Fruit fly (Drosophila melanogaster) whole organism, wandering third instar larva: ENCODE measurements around the gene Fancm.

Experiments used
- Abd-B ChIP-seq: fragments of >200 bp; optimal IDR thresholded peaks from 2 replicates; lab custom pipeline; 2017; ENCODE audit warnings: missing biosample characterization, missing genetic modification characterization
- Hnf4 ChIP-seq: fragments of 200-800 bp; sonication (Bioruptor generic); optimal IDR thresholded peaks from 2 replicates; lab custom pipeline; 2016; ENCODE audit warnings: missing biosample characterization, mild to moderate bottlenecking, missing genetic modification characterization
- Hr78 ChIP-seq: fragments of >200 bp; optimal IDR thresholded peaks from 2 replicates; lab custom pipeline; 2017; ENCODE audit warnings: missing biosample characterization, missing genetic modification characterization
- Hr83 ChIP-seq: fragments of 200-300 bp; sonication (Bioruptor generic); optimal IDR thresholded peaks from 2 replicates; lab custom pipeline; 2016; ENCODE audit warnings: missing biosample characterization, mild to moderate bottlenecking, missing genetic modification characterization, moderate library complexity; ENCODE audit not compliant: poor library complexity, severe bottlenecking
- N ChIP-seq: fragments of >200 bp; optimal IDR thresholded peaks from 2 replicates; lab custom pipeline; 2018; ENCODE audit warnings: missing biosample characterization, missing external identifiers, missing genetic modification characterization
- OdsH ChIP-seq: fragments of 200-800 bp; sonication (Bioruptor generic); optimal IDR thresholded peaks from 2 replicates; lab custom pipeline; 2016; ENCODE audit warnings: missing biosample characterization, mild to moderate bottlenecking, missing genetic modification characterization
- Sp1 ChIP-seq: fragments of 200-800 bp; sonication (Bioruptor generic); optimal IDR thresholded peaks from 3 replicates; lab custom pipeline; 2019; ENCODE audit warnings: missing biosample characterization, mild to moderate bottlenecking, missing genetic modification characterization, moderate library complexity
- Vsx2 ChIP-seq: fragments of 200-300, 225-300 bp; sonication (Bioruptor generic); optimal IDR thresholded peaks from 2 replicates; lab custom pipeline; 2018; ENCODE audit warnings: missing biosample characterization, missing genetic modification characterization; ENCODE audit not compliant: partially characterized antibody
- br ChIP-seq: fragments of 200-800 bp; sonication (Bioruptor generic); optimal IDR thresholded peaks from 2 replicates; lab custom pipeline; 2016; ENCODE audit warnings: missing biosample characterization, missing genetic modification characterization
- dl ChIP-seq, 2 experiments: fragments of 175-275, 200-275 bp in 1 of 2; fragments of 200-275 bp in 1 of 2; sonication (Bioruptor generic); optimal IDR thresholded peaks; lab custom pipeline; 2018; ENCODE audit warnings: mild to moderate bottlenecking in 2 of 2, missing biosample characterization in 2 of 2, missing genetic modification characterization in 2 of 2, moderate library complexity in 2 of 2; ENCODE audit not compliant: partially characterized antibody in 2 of 2, insufficient read depth in 1 of 2
- fru ChIP-seq: fragments of 200-800 bp; sonication (Bioruptor generic); optimal IDR thresholded peaks from 3 replicates; lab custom pipeline; 2016; ENCODE audit warnings: missing biosample characterization, mild to moderate bottlenecking, missing genetic modification characterization
- lola ChIP-seq: fragments of >200 bp; optimal IDR thresholded peaks from 2 replicates; lab custom pipeline; 2017; ENCODE audit warnings: missing biosample characterization, missing genetic modification characterization
- psq ChIP-seq: fragments of 200-800 bp; sonication (Bioruptor generic); optimal IDR thresholded peaks from 3 replicates; lab custom pipeline; 2017; ENCODE audit warnings: missing biosample characterization, mild to moderate bottlenecking, missing genetic modification characterization, moderate library complexity
- tai ChIP-seq: sonication (Bioruptor generic); optimal IDR thresholded peaks from 2 replicates; lab custom pipeline; 2016; ENCODE audit warnings: missing biosample characterization, missing genetic modification characterization

dm6 chr3R:21440102-21440501 is 42.0 kb upstream of the Fancm start:
- no peak for TF ChIP-seq br (GFP tag; lab: Kevin White, UChicago)
- TF ChIP-seq Hr83 (GFP tag; lab: Kevin White, UChicago), result no peak
- TF ChIP-seq fru (GFP tag; lab: Kevin White, UChicago), result no peak
- no peak for TF ChIP-seq Abd-B (GFP tag; lab: Kevin White, UChicago)
- TF ChIP-seq Vsx2 (GFP tag; lab: Kevin White, UChicago), result no peak
- TF ChIP-seq lola (GFP tag; lab: Kevin White, UChicago), result no peak
- no peak for TF ChIP-seq dl (GFP tag; optimal IDR thresholded peaks at IDR 0.05; lab: Kevin White, UChicago; ENCODE audit: insufficient read depth in 1 of 2, partially characterized antibody in 2 of 2)
- no peak for TF ChIP-seq OdsH (GFP tag; lab: Kevin White, UChicago)
- TF ChIP-seq Hr78, result no peak
- no peak for TF ChIP-seq Hnf4 (GFP tag; lab: Kevin White, UChicago)
- TF ChIP-seq Sp1, result no peak
- no peak for TF ChIP-seq N (GFP tag; lab: Kevin White, UChicago)
- no peak for TF ChIP-seq psq (GFP tag; lab: Kevin White, UChicago)
- TF ChIP-seq tai, result no peak
